Fruit fly (Drosophila melanogaster): Measurements from ENCODE around the gene IFT43.

DNA sequence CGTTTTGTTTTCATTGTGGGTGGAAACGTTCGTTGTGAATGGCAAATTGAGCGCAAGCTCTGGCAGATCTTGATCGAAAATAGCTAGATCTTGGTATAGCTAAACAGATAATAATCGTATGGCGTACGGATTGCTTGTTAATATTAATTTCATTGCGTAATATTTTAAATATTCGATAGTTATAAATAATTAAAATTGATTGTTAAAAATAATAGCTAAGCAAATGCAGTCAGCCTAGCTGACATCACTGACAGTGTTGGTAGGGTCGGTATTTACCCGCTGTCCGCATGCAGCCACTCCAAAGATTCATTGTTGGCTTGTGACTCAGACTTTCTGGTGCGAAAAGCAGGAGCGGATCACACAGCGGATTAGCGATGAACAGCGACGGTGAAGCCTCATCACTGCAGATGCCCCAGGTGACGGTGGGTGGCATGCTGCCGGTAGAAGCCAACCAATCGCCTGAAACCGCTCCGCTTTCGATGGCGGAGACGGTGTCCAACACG is 9.7 kb upstream of the IFT43 start, which contains the start of the genes CG5776 and spict:
- TF ChIP-seq psq (optimal IDR thresholded peaks at IDR 0.05): no peak
- TF ChIP-seq h (optimal IDR thresholded peaks at IDR 0.05): no peak
- TF ChIP-seq Myc (optimal IDR thresholded peaks at IDR 0.05): no peak
- TF ChIP-seq ttk (optimal IDR thresholded peaks at IDR 0.05): no peak
- no peak for TF ChIP-seq insv (optimal IDR thresholded peaks at IDR 0.05)
- no peak for TF ChIP-seq Sin3A (optimal IDR thresholded peaks at IDR 0.05)
